Worm (Caenorhabditis elegans): Measurements from ENCODE around the gene far-6.
A peak's percentile ranks its signal among the peaks of the same experiment; 100 is the strongest.

far-6 gene

ce11 chrIV:13313156-13313555, 15.0 kb upstream of the far-6 start:
- TF ChIP-seq fos-1 (tag; optimal IDR thresholded peaks at IDR 0.05) (peak; percentile 4), nhr-129 (tag; optimal IDR thresholded peaks at IDR 0.05) (peak; percentile 36), nhr-12 (tag; optimal IDR thresholded peaks at IDR 0.05) (no peak), sma-9 (GFP tag; optimal IDR thresholded peaks at IDR 0.05) (peak; percentile 3), sma-9 (tag; optimal IDR thresholded peaks at IDR 0.05) (no peak), ceh-16 (tag; optimal IDR thresholded peaks at IDR 0.05) (no peak)

ce11 chrIV:13314181-13314580, 14.0 kb upstream of the far-6 start:
- TF ChIP-seq C34F6.9 (tag; optimal IDR thresholded peaks at IDR 0.05) (peak; percentile 9), nhr-129 (tag; optimal IDR thresholded peaks at IDR 0.05) (peak; percentile 22), F13H6.1 (tag; optimal IDR thresholded peaks at IDR 0.05) (peak; percentile 60), lsy-2 (tag; optimal IDR thresholded peaks at IDR 0.05) (peak in 1 of 2 experiments; percentile 8), nhr-21 (tag; optimal IDR thresholded peaks at IDR 0.05) (peak; percentile 0), Y55F3AM.14 (GFP tag; optimal IDR thresholded peaks at IDR 0.05) (no peak), zag-1 (tag; optimal IDR thresholded peaks at IDR 0.05) (no peak), lin-13 (GFP tag; optimal IDR thresholded peaks at IDR 0.05) (peak; percentile 11), sma-9 (GFP tag; optimal IDR thresholded peaks at IDR 0.05) (peak; percentile 73), sma-9 (tag; optimal IDR thresholded peaks at IDR 0.05) (no peak), sma-3 (GFP tag; optimal IDR thresholded peaks at IDR 0.05) (peak; percentile 23), nhr-23 (tag; optimal IDR thresholded peaks at IDR 0.05) (no peak), crh-2 (tag; optimal IDR thresholded peaks at IDR 0.05) (peak; percentile 93), fos-1 (tag; optimal IDR thresholded peaks at IDR 0.05) (peak; percentile 88)

ce11 chrIV:13315344-13315743, 12.8 kb upstream of the far-6 start, which contains the start of gene fat-1:
fat-1 (plus strand) TSS chrIV:13315644.
- TF ChIP-seq elt-3 (tag; optimal IDR thresholded peaks at IDR 0.05), result no peak
- no peak for TF ChIP-seq blmp-1 (tag; optimal IDR thresholded peaks at IDR 0.05; ENCODE audit: insufficient read depth)
- TF ChIP-seq sem-4 (tag; optimal IDR thresholded peaks at IDR 0.05), result no peak
- TF ChIP-seq lin-11 (tag; optimal IDR thresholded peaks at IDR 0.05), result no peak
- no peak for TF ChIP-seq alr-1 (tag; optimal IDR thresholded peaks at IDR 0.05)
- no peak for TF ChIP-seq mdl-1 (tag; optimal IDR thresholded peaks at IDR 0.05)
- TF ChIP-seq unc-39 (tag; optimal IDR thresholded peaks at IDR 0.05), result no peak
- TF ChIP-seq ZK546.5 (tag; optimal IDR thresholded peaks at IDR 0.05), result no peak
- TF ChIP-seq zag-1 (tag; optimal IDR thresholded peaks at IDR 0.05), result no peak
- TF ChIP-seq lsy-2 (tag; optimal IDR thresholded peaks at IDR 0.05), result no peak
- no peak for TF ChIP-seq ztf-11 (tag; optimal IDR thresholded peaks at IDR 0.05)
- TF ChIP-seq sma-9 (GFP tag; optimal IDR thresholded peaks at IDR 0.05), result no peak
- no peak for TF ChIP-seq sma-9 (tag; optimal IDR thresholded peaks at IDR 0.05)
- no peak for TF ChIP-seq elt-1 (tag; optimal IDR thresholded peaks at IDR 0.05)
- TF ChIP-seq sma-3 (GFP tag; optimal IDR thresholded peaks at IDR 0.05), result no peak
- no peak for TF ChIP-seq mab-5 (tag; optimal IDR thresholded peaks at IDR 0.05)
- TF ChIP-seq nhr-6 (tag; optimal IDR thresholded peaks at IDR 0.05), result no peak

- TF ChIP-seq ceh-82 (tag; optimal IDR thresholded peaks at IDR 0.05), result no peak
- no peak for TF ChIP-seq sem-4 (tag; optimal IDR thresholded peaks at IDR 0.05)
- no peak for TF ChIP-seq mab-5 (tag; optimal IDR thresholded peaks at IDR 0.05)
- peak; percentile 6 for TF ChIP-seq blmp-1 (tag; optimal IDR thresholded peaks at IDR 0.05; ENCODE audit: insufficient read depth)
- no peak for TF ChIP-seq aly-2 (tag; optimal IDR thresholded peaks at IDR 0.05)
- no peak for TF ChIP-seq nhr-12 (tag; optimal IDR thresholded peaks at IDR 0.05)
- peak in 1 of 2 experiments; percentile 43 for TF ChIP-seq lsy-2 (tag; optimal IDR thresholded peaks at IDR 0.05)
- no peak for TF ChIP-seq nhr-237 (tag; optimal IDR thresholded peaks at IDR 0.05)
- peak; percentile 81 for TF ChIP-seq sma-9 (GFP tag; optimal IDR thresholded peaks at IDR 0.05)
- no peak for TF ChIP-seq sma-9 (tag; optimal IDR thresholded peaks at IDR 0.05)
- TF ChIP-seq C34F6.9 (tag; optimal IDR thresholded peaks at IDR 0.05), result no peak
- peak; percentile 60 for TF ChIP-seq lin-13 (GFP tag; optimal IDR thresholded peaks at IDR 0.05)
- TF ChIP-seq nhr-25 (tag; optimal IDR thresholded peaks at IDR 0.05), result peak; percentile 40
- TF ChIP-seq fos-1 (tag; optimal IDR thresholded peaks at IDR 0.05), result peak; percentile 86
- TF ChIP-seq lin-39 (tag; optimal IDR thresholded peaks at IDR 0.05), result no peak
- peak; percentile 42 for TF ChIP-seq nhr-6 (tag; optimal IDR thresholded peaks at IDR 0.05)
- peak; percentile 92 for TF ChIP-seq crh-2 (tag; optimal IDR thresholded peaks at IDR 0.05)
- TF ChIP-seq ceh-16 (tag; optimal IDR thresholded peaks at IDR 0.05), result no peak
- no peak for TF ChIP-seq dmd-4 (tag; optimal IDR thresholded peaks at IDR 0.05)
- no peak for TF ChIP-seq alr-1 (tag; optimal IDR thresholded peaks at IDR 0.05)
- TF ChIP-seq sma-3 (GFP tag; optimal IDR thresholded peaks at IDR 0.05), result peak; percentile 61
- peak; percentile 22 for TF ChIP-seq egl-27 (tag; optimal IDR thresholded peaks at IDR 0.05)
- peak; percentile 8 for TF ChIP-seq Y55F3AM.14 (GFP tag; optimal IDR thresholded peaks at IDR 0.05)
- no peak for TF ChIP-seq lin-11 (tag; optimal IDR thresholded peaks at IDR 0.05)
- TF ChIP-seq ZK546.5 (tag; optimal IDR thresholded peaks at IDR 0.05), result no peak
- TF ChIP-seq zag-1 (tag; optimal IDR thresholded peaks at IDR 0.05), result no peak
- TF ChIP-seq F13H6.1 (tag; optimal IDR thresholded peaks at IDR 0.05), result no peak
- no peak for TF ChIP-seq nhr-11 (tag; optimal IDR thresholded peaks at IDR 0.05)
- TF ChIP-seq gmeb-1 (tag; optimal IDR thresholded peaks at IDR 0.05), result peak; percentile 51
- TF ChIP-seq nhr-23 (tag; optimal IDR thresholded peaks at IDR 0.05), result no peak
- peak; percentile 67 for TF ChIP-seq skn-1 (tag; optimal IDR thresholded peaks at IDR 0.05)
- TF ChIP-seq ama-1 (optimal IDR thresholded peaks at IDR 0.05), result peak; percentile 18
- no peak for TF ChIP-seq elt-1 (tag; optimal IDR thresholded peaks at IDR 0.05)
- no peak for TF ChIP-seq ztf-11 (tag; optimal IDR thresholded peaks at IDR 0.05)
- TF ChIP-seq nhr-129 (tag; optimal IDR thresholded peaks at IDR 0.05), result peak; percentile 59
- TF ChIP-seq mbf-1 (tag; optimal IDR thresholded peaks at IDR 0.05), result no peak
- TF ChIP-seq ztf-1 (GFP tag; conservative IDR thresholded peaks at IDR 0.05), result no peak
- TF ChIP-seq elt-3 (tag; optimal IDR thresholded peaks at IDR 0.05), result no peak
- TF ChIP-seq R02D3.7 (tag; optimal IDR thresholded peaks at IDR 0.05), result no peak
- TF ChIP-seq snpc-4 (tag; optimal IDR thresholded peaks at IDR 0.05), result no peak
- TF ChIP-seq nhr-21 (tag; optimal IDR thresholded peaks at IDR 0.05), result peak; percentile 88
Observed at ce11 chrIV:13318773-13319172, 9.4 kb upstream of the far-6 start.
